Fruit fly (Drosophila melanogaster) whole organism, wandering third instar larva: ENCODE results near the gene Cpr67B.

ENCODE experiments used
- CrebA ChIP-seq: fragments of 200-800 bp; sonication (Bioruptor generic); optimal IDR thresholded peaks from 2 replicates; lab custom pipeline; 2016; ENCODE audit warnings: missing biosample characterization, mild to moderate bottlenecking, missing genetic modification characterization, borderline replicate concordance
- Dfd ChIP-seq: fragments of >200 bp; optimal IDR thresholded peaks from 2 replicates; lab custom pipeline; 2017; ENCODE audit warnings: missing biosample characterization, missing genetic modification characterization
- Jra ChIP-seq: sonication (Bioruptor generic); optimal IDR thresholded peaks from 2 replicates; lab custom pipeline; 2016; ENCODE audit warnings: missing biosample characterization, missing genetic modification characterization
- Mio ChIP-seq: sonication (Bioruptor generic); optimal IDR thresholded peaks from 2 replicates; lab custom pipeline; 2016; ENCODE audit warnings: missing biosample characterization, missing genetic modification characterization
- Myc ChIP-seq: fragments of >200 bp; optimal IDR thresholded peaks from 2 replicates; lab custom pipeline; 2017
- Vsx2 ChIP-seq: fragments of 200-300, 225-300 bp; sonication (Bioruptor generic); optimal IDR thresholded peaks from 2 replicates; lab custom pipeline; 2018; ENCODE audit warnings: missing biosample characterization, missing genetic modification characterization; ENCODE audit not compliant: partially characterized antibody
- brk ChIP-seq: fragments of 200-800 bp; sonication (Bioruptor generic); optimal IDR thresholded peaks from 2 replicates; lab custom pipeline; 2016; ENCODE audit warnings: missing biosample characterization, mild to moderate bottlenecking, missing genetic modification characterization
- h ChIP-seq: fragments of 200-800 bp; sonication (Bioruptor generic); optimal IDR thresholded peaks from 3 replicates; lab custom pipeline; 2016; ENCODE audit warnings: missing biosample characterization, mild to moderate bottlenecking, missing genetic modification characterization
- pan ChIP-seq: fragments of >200 bp; optimal IDR thresholded peaks from 2 replicates; lab custom pipeline; 2017
- usp ChIP-seq: fragments of >200 bp; optimal IDR thresholded peaks from 2 replicates; lab custom pipeline; 2017; ENCODE audit warnings: missing biosample characterization, missing genetic modification characterization

- TF ChIP-seq h (GFP tag; lab: Kevin White, UChicago) (peak; percentile 45), Myc (lab: Kevin White, UChicago) (no peak), Vsx2 (GFP tag; lab: Kevin White, UChicago) (no peak), CrebA (no peak), usp (GFP tag; lab: Kevin White, UChicago) (no peak), Jra (GFP tag; lab: Kevin White, UChicago) (no peak), Mio (GFP tag; lab: Kevin White, UChicago) (no peak), Dfd (GFP tag; lab: Kevin White, UChicago) (no peak), brk (GFP tag; lab: Kevin White, UChicago) (no peak), pan (no peak)
These were observed 42.7 kb downstream of the Cpr67B start for dm6 chr3L:9447239-9447777.
